Worm (Caenorhabditis elegans) whole organism, young adult: ENCODE data around the gene gst-4.
A peak's percentile ranks its signal among the peaks of the same experiment; 100 is the strongest.

ENCODE experiments used
- B0336.3 ChIP-seq: fragments of 200-800 bp; sonication (Bioruptor generic); IDR thresholded peaks from 2 replicates; pipeline ENCODE4 v1.3.6; 2022; ENCODE audit warnings: missing genetic modification characterization, missing compliant biosample characterization
- C06A6.2 ChIP-seq: fragments of 200-800 bp; sonication (Bioruptor generic); conservative IDR thresholded peaks from 2 replicates; pipeline ENCODE4 v1.3.6; 2022; ENCODE audit warnings: missing genetic modification characterization, missing compliant biosample characterization
- D2030.7 ChIP-seq: fragments of 200-800 bp; sonication (Bioruptor generic); IDR thresholded peaks from 2 replicates; pipeline ENCODE4 v1.3.6; 2022; ENCODE audit warnings: missing genetic modification reagents, missing genetic modification characterization, missing compliant biosample characterization
- F33H1.4 ChIP-seq: fragments of 200-800 bp; sonication (Bioruptor generic); IDR thresholded peaks from 2 replicates; pipeline ENCODE4 v1.3.6; 2022; ENCODE audit warnings: missing genetic modification reagents, missing genetic modification characterization, missing compliant biosample characterization
- F37B4.10 ChIP-seq: fragments of 200-800 bp; sonication (Bioruptor generic); IDR thresholded peaks from 2 replicates; pipeline ENCODE4 v1.3.6; 2022; ENCODE audit warnings: missing genetic modification characterization, missing compliant biosample characterization
- F52B5.7 ChIP-seq: sonication (generic microtip); optimal IDR thresholded peaks from 2 replicates; lab custom pipeline; 2016; ENCODE audit warnings: mild to moderate bottlenecking, missing genetic modification characterization, missing compliant biosample characterization
- T07F8.4 ChIP-seq: sonication (generic microtip); optimal IDR thresholded peaks from 2 replicates; lab custom pipeline; 2016; ENCODE audit warnings: mild to moderate bottlenecking, missing genetic modification characterization, moderate library complexity, missing compliant biosample characterization
- Y53G8AR.9 ChIP-seq: fragments of 200-800 bp; sonication (Bioruptor generic); conservative IDR thresholded peaks from 2 replicates; pipeline ENCODE4 v1.3.6; 2022; ENCODE audit warnings: missing genetic modification reagents, missing genetic modification characterization, missing compliant biosample characterization
- Y56A3A.18 ChIP-seq: fragments of 200-800 bp; sonication (Bioruptor generic); IDR thresholded peaks from 2 replicates; pipeline ENCODE4 v1.3.6; 2022; ENCODE audit warnings: missing genetic modification reagents, missing genetic modification characterization, missing compliant biosample characterization
- ZK185.1 ChIP-seq: sonication (generic microtip); optimal IDR thresholded peaks from 2 replicates; lab custom pipeline; 2016; ENCODE audit warnings: mild to moderate bottlenecking, missing genetic modification characterization, missing compliant biosample characterization; ENCODE audit not compliant: poor library complexity, severe bottlenecking
- ama-1 ChIP-seq, 3 experiments: fragments of 150-350 bp in 1 of 3; sonication (generic microtip) in 2 of 3; optimal IDR thresholded peaks; 2 replicates each; lab custom pipeline; 2014 to 2018; ENCODE audit warnings: missing biosample characterization in 2 of 3, missing genetic modification characterization in 2 of 3, missing genetic modification reagents in 2 of 3
- atf-7 ChIP-seq: sonication (generic microtip); optimal IDR thresholded peaks from 2 replicates; lab custom pipeline; 2017; ENCODE audit warnings: mild to moderate bottlenecking, missing genetic modification characterization, missing compliant biosample characterization
- attf-3 ChIP-seq: fragments of 200-800 bp; sonication (Bioruptor generic); conservative IDR thresholded peaks from 2 replicates; pipeline ENCODE4 v1.3.6; 2022; ENCODE audit warnings: missing genetic modification reagents, missing genetic modification characterization, missing compliant biosample characterization
- attf-5 ChIP-seq: fragments of 200-800 bp; sonication (Bioruptor generic); optimal IDR thresholded peaks from 2 replicates; lab custom pipeline; 2018; ENCODE audit warnings: mild to moderate bottlenecking, missing genetic modification characterization, missing compliant biosample characterization
- bed-2 ChIP-seq: fragments of 200-800 bp; sonication (Bioruptor generic); IDR thresholded peaks from 2 replicates; pipeline ENCODE4 v1.3.6; 2022; ENCODE audit warnings: missing genetic modification reagents, missing genetic modification characterization, missing compliant biosample characterization
- cebp-1 ChIP-seq, 2 experiments: fragments of 200-800 bp in 1 of 2; sonication (Bioruptor generic) in 1 of 2; sonication (generic microtip) in 1 of 2; IDR thresholded peaks in 1 of 2; optimal IDR thresholded peaks in 1 of 2; 2 replicates each; pipeline versions ENCODE4 v1.3.6 to Lab custom; 2017 to 2022; ENCODE audit warnings: missing compliant biosample characterization in 2 of 2, missing genetic modification characterization in 2 of 2, mild to moderate bottlenecking in 1 of 2, missing genetic modification reagents in 1 of 2, moderate library complexity in 1 of 2
- dox-1 ChIP-seq: fragments of 200-800 bp; sonication (Bioruptor generic); IDR thresholded peaks from 2 replicates; pipeline ENCODE4 v1.3.6; 2022; ENCODE audit warnings: missing genetic modification reagents, missing genetic modification characterization, missing compliant biosample characterization
- dpff-1 ChIP-seq: sonication (generic microtip); optimal IDR thresholded peaks from 2 replicates; lab custom pipeline; 2017; ENCODE audit warnings: mild to moderate bottlenecking, missing genetic modification characterization, missing compliant biosample characterization
- hmg-1.2 ChIP-seq: fragments of 200-800 bp; sonication (Bioruptor generic); IDR thresholded peaks from 2 replicates; pipeline ENCODE4 v1.3.6; 2022; ENCODE audit warnings: missing genetic modification reagents, missing genetic modification characterization, missing compliant biosample characterization
- hmg-20 ChIP-seq: fragments of 200-800 bp; sonication (Bioruptor generic); IDR thresholded peaks from 2 replicates; pipeline ENCODE4 v1.3.6; 2022; ENCODE audit warnings: missing genetic modification reagents, missing genetic modification characterization, missing compliant biosample characterization
- lag-1 ChIP-seq: fragments of 200-800 bp; sonication (Bioruptor generic); IDR thresholded peaks from 2 replicates; pipeline ENCODE4 v1.3.6; 2022; ENCODE audit warnings: missing genetic modification reagents, missing genetic modification characterization, missing compliant biosample characterization
- let-526 ChIP-seq: fragments of 200-800 bp; sonication (Bioruptor generic); IDR thresholded peaks from 2 replicates; pipeline ENCODE4 v1.3.6; 2022; ENCODE audit warnings: missing genetic modification reagents, missing genetic modification characterization, missing compliant biosample characterization
- lin-26 ChIP-seq: fragments of 200-800 bp; sonication (Bioruptor generic); IDR thresholded peaks from 2 replicates; pipeline ENCODE4 v1.3.6; 2022; ENCODE audit warnings: missing genetic modification reagents, missing genetic modification characterization, missing compliant biosample characterization
- lsl-1 ChIP-seq: fragments of 200-800 bp; sonication (Bioruptor generic); optimal IDR thresholded peaks from 2 replicates; lab custom pipeline; 2018; ENCODE audit warnings: mild to moderate bottlenecking, missing genetic modification characterization, moderate library complexity, missing compliant biosample characterization
- nhr-27 ChIP-seq: fragments of 200-800 bp; sonication (Bioruptor generic); optimal IDR thresholded peaks from 2 replicates; lab custom pipeline; 2018; ENCODE audit warnings: mild to moderate bottlenecking, missing genetic modification characterization, moderate library complexity, missing compliant biosample characterization
- nhr-90 ChIP-seq: sonication (generic microtip); optimal IDR thresholded peaks from 2 replicates; lab custom pipeline; 2016; ENCODE audit warnings: missing genotype, mild to moderate bottlenecking, missing genetic modification characterization, missing compliant biosample characterization
- rcor-1 ChIP-seq: fragments of 200-800 bp; sonication (Bioruptor generic); IDR thresholded peaks from 2 replicates; pipeline ENCODE4 v1.3.6; 2022; ENCODE audit warnings: missing genetic modification reagents, missing genetic modification characterization, missing compliant biosample characterization
- snpc-3.4 ChIP-seq: sonication (generic microtip); optimal IDR thresholded peaks from 2 replicates; lab custom pipeline; 2017; ENCODE audit warnings: missing genetic modification characterization, mild to moderate bottlenecking, missing compliant biosample characterization, antibody characterized with exemption, moderate library complexity, missing genotype, missing genetic modification reagents
- tbx-9 ChIP-seq: sonication (generic microtip); optimal IDR thresholded peaks from 2 replicates; lab custom pipeline; 2016; ENCODE audit warnings: borderline replicate concordance, missing genetic modification characterization, inconsistent platforms, missing compliant biosample characterization
- ztf-25 ChIP-seq: fragments of 200-800 bp; sonication (Bioruptor generic); IDR thresholded peaks from 2 replicates; pipeline ENCODE4 v1.3.6; 2022; ENCODE audit warnings: missing genetic modification reagents, missing genetic modification characterization, missing compliant biosample characterization
- ztf-26 ChIP-seq: sonication (generic microtip); optimal IDR thresholded peaks from 2 replicates; lab custom pipeline; 2017; ENCODE audit warnings: missing genetic modification characterization, missing compliant biosample characterization
- ztf-3 ChIP-seq: fragments of 200-800 bp; sonication (Bioruptor generic); optimal IDR thresholded peaks from 2 replicates; lab custom pipeline; 2018; ENCODE audit warnings: mild to moderate bottlenecking, missing genetic modification characterization, missing compliant biosample characterization
- ztf-6 ChIP-seq: fragments of 200-800 bp; sonication (Bioruptor generic); IDR thresholded peaks from 2 replicates; pipeline ENCODE4 v1.3.6; 2022; ENCODE audit warnings: missing genetic modification reagents, missing genetic modification characterization, missing compliant biosample characterization

gst-4 gene

ce11 chrIV:10177779-10178178, 35.8 kb downstream of the gst-4 start, which contains the start of gene mspn-1 (continued):
- TF ChIP-seq ztf-25, result no peak
- no peak for TF ChIP-seq ZK185.1 (tag; lab: Kevin White, UChicago)
- no peak for TF ChIP-seq tbx-9
- peak; percentile 18; the same call in 1 of the 2 replicates for TF ChIP-seq D2030.7 (GFP tag; lab: Robert Waterston, UW)
- TF ChIP-seq Y56A3A.18 (GFP tag; lab: Robert Waterston, UW), result no peak; the same call in 1 of the 2 replicates
- no peak for TF ChIP-seq attf-3
- TF ChIP-seq dox-1 (GFP tag; lab: Robert Waterston, UW), result no peak
- TF ChIP-seq F33H1.4 (GFP tag; lab: Robert Waterston, UW), result peak; percentile 36
- TF ChIP-seq dpff-1, result no peak
- no peak for TF ChIP-seq let-526 (GFP tag; lab: Robert Waterston, UW)
- TF ChIP-seq B0336.3 (GFP tag; lab: Robert Waterston, UW), result peak; percentile 65; the same call in 1 of the 2 replicates
- no peak for TF ChIP-seq attf-5 (GFP tag; lab: Kevin White, UChicago)
- no peak for TF ChIP-seq ztf-6 (GFP tag; lab: Robert Waterston, UW)
- TF ChIP-seq snpc-3.4 (tag; lab: Kevin White, UChicago), result peak; percentile 8
- 0 out of 2 replicates have a peak, but pooled peaks have one; percentile 48 for TF ChIP-seq lin-26
- TF ChIP-seq atf-7 (tag; lab: Kevin White, UChicago), result no peak
- peak; percentile 21; the same call in 1 of the 2 replicates for TF ChIP-seq rcor-1 (GFP tag; lab: Robert Waterston, UW)
- no peak for TF ChIP-seq T07F8.4 (tag; lab: Kevin White, UChicago)
- peak; percentile 16 for TF ChIP-seq lsl-1 (GFP tag; lab: Kevin White, UChicago)
- TF ChIP-seq Y53G8AR.9 (GFP tag; lab: Robert Waterston, UW), result peak; percentile 74; the same call in 1 of the 2 replicates
- TF ChIP-seq F37B4.10 (GFP tag; lab: Robert Waterston, UW), result no peak
- no peak for TF ChIP-seq lag-1 (GFP tag; lab: Robert Waterston, UW)

- no peak for TF ChIP-seq C06A6.2 (GFP tag; lab: Robert Waterston, UW)
- peak; percentile 50 for TF ChIP-seq ama-1 (optimal IDR thresholded peaks at IDR 0.05; lab: Kevin White, UChicago)
- no peak for TF ChIP-seq ama-1 (GFP tag; optimal IDR thresholded peaks at IDR 0.05; lab: Kevin White, UChicago)
- TF ChIP-seq nhr-90 (tag; lab: Kevin White, UChicago), result no peak
- no peak for TF ChIP-seq cebp-1 (GFP tag; IDR thresholded peaks at IDR 0.05; lab: Robert Waterston, UW)
- TF ChIP-seq cebp-1 (tag; optimal IDR thresholded peaks at IDR 0.05; lab: Kevin White, UChicago), result peak; percentile 15
- TF ChIP-seq, all 124 proteins: peak for 2
Measured at ce11 chrIV:10180133-10180749, 38.2 kb downstream of the gst-4 start, which contains the start of gene gta-1. Gene gta-1, plus strand, starts transcription at chrIV:10180660.

ce11 chrIV:10188505-10188904, 46.5 kb downstream of the gst-4 start:
- no peak for TF ChIP-seq hmg-1.2
- no peak for TF ChIP-seq ztf-3
- TF ChIP-seq nhr-27 (tag; lab: Kevin White, UChicago), result no peak
- no peak for TF ChIP-seq hmg-20 (GFP tag; lab: Robert Waterston, UW)
- no peak for TF ChIP-seq C06A6.2 (GFP tag; lab: Robert Waterston, UW)
- TF ChIP-seq F52B5.7 (tag; lab: Kevin White, UChicago), result no peak
- no peak for TF ChIP-seq bed-2 (GFP tag; lab: Robert Waterston, UW)

ce11 chrIV:10190586-10190985, 48.6 kb downstream of the gst-4 start:
- peak; percentile 79 for TF ChIP-seq hmg-1.2
- no peak for TF ChIP-seq ztf-26
